Worm (Caenorhabditis elegans): ENCODE results near the gene fbxc-34.

DNA sequence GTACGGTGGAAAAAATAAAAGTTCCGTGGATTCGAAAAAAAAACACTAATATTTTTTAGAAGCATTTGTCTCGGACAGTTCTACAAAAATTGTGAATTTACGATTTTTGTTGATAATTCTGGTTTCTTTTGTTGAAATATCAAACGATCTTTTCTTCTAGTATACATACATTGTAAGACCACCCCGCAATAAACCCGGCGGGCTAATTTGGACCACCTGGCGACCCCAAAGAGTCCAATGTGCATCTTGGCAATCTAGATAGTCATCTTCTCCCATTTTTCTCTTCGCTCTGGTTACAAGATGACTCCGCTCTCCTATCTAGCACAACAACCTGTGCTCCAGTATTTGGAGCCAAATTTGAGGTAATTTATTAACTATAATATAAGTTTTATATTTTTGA, 15.2 kb upstream of the fbxc-34 start, which contains the start of gene fbxc-29:
- TF ChIP-seq F13H6.1 (tag; optimal IDR thresholded peaks at IDR 0.05): no peak
- no peak for TF ChIP-seq ceh-19 (GFP tag; optimal IDR thresholded peaks at IDR 0.05)

Measured in whole organism, late embryonic.